Worm (Caenorhabditis elegans) whole organism, L1 larva: Measurements from ENCODE around the gene golg-4.

Experiments
- C04F5.9 ChIP-seq: sonication (generic microtip); optimal IDR thresholded peaks from 2 replicates; lab custom pipeline; 2016; ENCODE audit warnings: missing genetic modification characterization, missing compliant biosample characterization
- C34B4.2 ChIP-seq: sonication (generic microtip); optimal IDR thresholded peaks from 2 replicates; lab custom pipeline; 2017; ENCODE audit warnings: mild to moderate bottlenecking, missing genetic modification characterization, missing compliant biosample characterization
- alr-1 ChIP-seq: fragments of 200-800 bp; sonication (Bioruptor generic); optimal IDR thresholded peaks from 2 replicates; lab custom pipeline; 2018; ENCODE audit warnings: borderline replicate concordance, mild to moderate bottlenecking, missing genetic modification characterization, missing compliant biosample characterization
- aly-2 ChIP-seq: fragments of 150-350 bp; optimal IDR thresholded peaks from 2 replicates; lab custom pipeline; 2014; ENCODE audit warnings: missing biosample characterization, missing genetic modification characterization
- ceh-63 ChIP-seq: fragments of 200-800 bp; sonication (Bioruptor generic); optimal IDR thresholded peaks from 2 replicates; lab custom pipeline; 2018; ENCODE audit warnings: mild to moderate bottlenecking, missing genetic modification characterization, missing compliant biosample characterization
- ceh-88 ChIP-seq: fragments of 200-800 bp; sonication (Bioruptor generic); IDR thresholded peaks from 2 replicates; pipeline ENCODE4 v1.3.6; 2022; ENCODE audit warnings: missing genetic modification characterization, missing compliant biosample characterization
- dsc-1 ChIP-seq: sonication (generic microtip); optimal IDR thresholded peaks from 2 replicates; lab custom pipeline; 2016; ENCODE audit warnings: mild to moderate bottlenecking, missing genetic modification characterization, missing compliant biosample characterization
- efl-3 ChIP-seq: fragments of 200-800 bp; sonication (Bioruptor generic); optimal IDR thresholded peaks from 2 replicates; lab custom pipeline; 2018; ENCODE audit warnings: mild to moderate bottlenecking, missing genetic modification characterization, missing compliant biosample characterization
- egl-13 ChIP-seq: sonication (generic microtip); optimal IDR thresholded peaks from 2 replicates; lab custom pipeline; 2016; ENCODE audit warnings: missing genotype, missing genetic modification reagents, missing genetic modification characterization, missing compliant biosample characterization
- elt-2 ChIP-seq: sonication (generic microtip); optimal IDR thresholded peaks from 2 replicates; lab custom pipeline; 2016; ENCODE audit warnings: missing genetic modification characterization, mild to moderate bottlenecking, inconsistent platforms, missing compliant biosample characterization, missing genetic modification reagents
- ets-5 ChIP-seq: fragments of 200-800 bp; sonication (Bioruptor generic); IDR thresholded peaks from 2 replicates; pipeline ENCODE4 v1.3.6; 2022; ENCODE audit warnings: missing genetic modification characterization, missing compliant biosample characterization
- fos-1 ChIP-seq: fragments of 150-350 bp; optimal IDR thresholded peaks from 2 replicates; lab custom pipeline; 2014; ENCODE audit warnings: missing biosample characterization, missing genetic modification characterization
- hpl-2 ChIP-seq: fragments of 150-350 bp; optimal IDR thresholded peaks from 2 replicates; lab custom pipeline; 2014; ENCODE audit warnings: missing biosample characterization, missing genetic modification reagents, missing genetic modification characterization
- isw-1 ChIP-seq: fragments of 200-800 bp; sonication (Bioruptor generic); IDR thresholded peaks from 2 replicates; pipeline ENCODE4 v1.3.6; 2022; ENCODE audit warnings: missing genetic modification characterization, missing compliant biosample characterization
- jun-1 ChIP-seq: fragments of 150-350 bp; optimal IDR thresholded peaks from 2 replicates; lab custom pipeline; 2014; ENCODE audit warnings: missing biosample characterization, missing genetic modification reagents, missing genetic modification characterization
- lin-14 ChIP-seq: fragments of 200-800 bp; sonication (Bioruptor generic); optimal IDR thresholded peaks from 2 replicates; lab custom pipeline; 2018; ENCODE audit warnings: mild to moderate bottlenecking, missing genetic modification characterization, moderate library complexity, missing compliant biosample characterization
- lin-15B ChIP-seq: fragments of 150-350 bp; sonication (generic microtip); optimal IDR thresholded peaks from 3 replicates; lab custom pipeline; 2014; ENCODE audit warnings: missing biosample characterization, missing genetic modification characterization
- lin-39 ChIP-seq: fragments of 150-350 bp; optimal IDR thresholded peaks from 2 replicates; lab custom pipeline; 2014; ENCODE audit warnings: missing biosample characterization, missing genetic modification reagents, missing genetic modification characterization
- lir-3 ChIP-seq: sonication (generic microtip); optimal IDR thresholded peaks from 2 replicates; lab custom pipeline; 2016; ENCODE audit warnings: mild to moderate bottlenecking, missing genetic modification characterization, moderate library complexity, missing compliant biosample characterization; ENCODE audit not compliant: poor library complexity
- lsy-2 ChIP-seq, 2 experiments: fragments of 150-350 bp; optimal IDR thresholded peaks; 2 replicates each; lab custom pipeline; 2014; ENCODE audit warnings: missing biosample characterization in 2 of 2, missing genetic modification characterization in 2 of 2
- mab-9 ChIP-seq: fragments of 200-800 bp; sonication (Bioruptor generic); IDR thresholded peaks from 2 replicates; pipeline ENCODE4 v1.3.6; 2022; ENCODE audit warnings: missing genetic modification reagents, missing genetic modification characterization, missing compliant biosample characterization
- mef-2 ChIP-seq: fragments of 150-350 bp; optimal IDR thresholded peaks from 2 replicates; lab custom pipeline; 2014; ENCODE audit warnings: missing biosample characterization, missing genetic modification characterization
- mep-1 ChIP-seq: fragments of 150-350 bp; optimal IDR thresholded peaks from 2 replicates; lab custom pipeline; 2014; ENCODE audit warnings: missing biosample characterization, missing genetic modification characterization
- nhr-12 ChIP-seq: sonication (generic microtip); optimal IDR thresholded peaks from 2 replicates; lab custom pipeline; 2017; ENCODE audit warnings: missing biosample characterization, missing genetic modification characterization
- nhr-19 ChIP-seq: fragments of 200-800 bp; sonication (Bioruptor generic); conservative IDR thresholded peaks from 2 replicates; pipeline ENCODE4 v1.3.6; 2022; ENCODE audit warnings: missing genetic modification characterization, missing compliant biosample characterization
- nhr-237 ChIP-seq: fragments of 150-350 bp; optimal IDR thresholded peaks from 2 replicates; lab custom pipeline; 2014; ENCODE audit warnings: missing biosample characterization, missing genetic modification characterization
- nhr-28 ChIP-seq: fragments of 150-350 bp; optimal IDR thresholded peaks from 2 replicates; lab custom pipeline; 2014; ENCODE audit warnings: missing biosample characterization, missing genetic modification characterization
- nhr-47 ChIP-seq: sonication (generic microtip); optimal IDR thresholded peaks from 2 replicates; lab custom pipeline; 2016; ENCODE audit warnings: mild to moderate bottlenecking, missing genetic modification characterization, moderate library complexity, missing compliant biosample characterization
- nhr-76 ChIP-seq: sonication (generic microtip); optimal IDR thresholded peaks from 2 replicates; lab custom pipeline; 2017; ENCODE audit warnings: missing biosample characterization, missing genetic modification characterization
- nhr-77 ChIP-seq: fragments of 150-350 bp; optimal IDR thresholded peaks from 2 replicates; lab custom pipeline; 2014; ENCODE audit warnings: missing biosample characterization, missing genetic modification characterization
- nhr-85 ChIP-seq: sonication (generic microtip); peaks from one replicate; lab custom pipeline; 2016; ENCODE audit warnings: missing genetic modification characterization, inconsistent platforms, missing compliant biosample characterization
- pax-3 ChIP-seq: fragments of 200-800 bp; sonication (Bioruptor generic); optimal IDR thresholded peaks from 2 replicates; lab custom pipeline; 2018; ENCODE audit warnings: mild to moderate bottlenecking, missing genetic modification characterization, moderate library complexity, missing compliant biosample characterization
- rnt-1 ChIP-seq: sonication (generic microtip); optimal IDR thresholded peaks from 2 replicates; lab custom pipeline; 2016; ENCODE audit warnings: mild to moderate bottlenecking, missing genetic modification characterization, moderate library complexity, missing compliant biosample characterization
- skn-1 ChIP-seq: fragments of 150-350 bp; optimal IDR thresholded peaks from 2 replicates; lab custom pipeline; 2014; ENCODE audit warnings: missing biosample characterization, missing genetic modification characterization
- snpc-4 ChIP-seq: fragments of 150-350 bp; optimal IDR thresholded peaks from 2 replicates; lab custom pipeline; 2014; ENCODE audit warnings: missing biosample characterization, missing genetic modification characterization
- snu-23 ChIP-seq: sonication (generic microtip); optimal IDR thresholded peaks from 2 replicates; lab custom pipeline; 2016; ENCODE audit warnings: missing genetic modification characterization, missing compliant biosample characterization
- sox-4 ChIP-seq: sonication (generic microtip); optimal IDR thresholded peaks from 2 replicates; lab custom pipeline; 2016; ENCODE audit warnings: missing genetic modification characterization, missing compliant biosample characterization
- sptf-1 ChIP-seq: fragments of 150-350 bp; optimal IDR thresholded peaks from 2 replicates; lab custom pipeline; 2014; ENCODE audit warnings: missing biosample characterization, missing genetic modification characterization
- tlp-1 ChIP-seq: fragments of 150-350 bp; optimal IDR thresholded peaks from 2 replicates; lab custom pipeline; 2014; ENCODE audit warnings: missing biosample characterization, missing genetic modification characterization
- unc-130 ChIP-seq: fragments of 150-350 bp; optimal IDR thresholded peaks from 2 replicates; lab custom pipeline; 2017; ENCODE audit warnings: missing biosample characterization, missing genetic modification characterization, inconsistent platforms
- unc-30 ChIP-seq: sonication (generic microtip); optimal IDR thresholded peaks from 2 replicates; lab custom pipeline; 2017; ENCODE audit warnings: missing biosample characterization, missing genetic modification characterization
- unc-62 ChIP-seq: fragments of 150-350 bp; optimal IDR thresholded peaks from 2 replicates; lab custom pipeline; 2014; ENCODE audit warnings: missing biosample characterization, missing genetic modification reagents, missing genetic modification characterization
- vab-15 ChIP-seq: sonication (generic microtip); optimal IDR thresholded peaks from 2 replicates; lab custom pipeline; 2017; ENCODE audit warnings: missing genotype, mild to moderate bottlenecking, missing genetic modification characterization, missing compliant biosample characterization
- zag-1 ChIP-seq: fragments of 150-350 bp; optimal IDR thresholded peaks from 2 replicates; lab custom pipeline; 2014; ENCODE audit warnings: missing biosample characterization, missing genetic modification characterization
- zip-4 ChIP-seq: fragments of 200-800 bp; sonication (Bioruptor generic); optimal IDR thresholded peaks from 2 replicates; lab custom pipeline; 2018; ENCODE audit warnings: mild to moderate bottlenecking, missing genetic modification characterization, moderate library complexity, missing compliant biosample characterization
- ztf-11 ChIP-seq, 2 experiments: sonication (generic microtip); optimal IDR thresholded peaks; 2 replicates each; lab custom pipeline; 2016 to 2017; ENCODE audit warnings: missing genetic modification characterization in 2 of 2, missing biosample characterization in 1 of 2, missing compliant biosample characterization in 1 of 2

The golg-4 gene

ce11 chrIII:3471403-3472053 lies 66.2 kb downstream of the golg-4 start, which contains the start of gene rsu-1 (continued):
- TF ChIP-seq nhr-28 (tag; lab: Kevin White, UChicago) (no peak), snpc-4 (tag; lab: Kevin White, UChicago) (no peak), mep-1 (tag; lab: Kevin White, UChicago) (peak; percentile 71), egl-13 (tag; lab: Kevin White, UChicago) (no peak), nhr-77 (tag; lab: Kevin White, UChicago) (peak; percentile 54), ceh-88 (GFP tag; lab: Robert Waterston, UW) (no peak), jun-1 (peak; percentile 53), alr-1 (tag; lab: Kevin White, UChicago) (no peak), efl-3 (GFP tag; lab: Kevin White, UChicago) (no peak), ets-5 (GFP tag; lab: Robert Waterston, UW) (no peak), ztf-11 (tag; optimal IDR thresholded peaks at IDR 0.05; lab: Kevin White, UChicago) (peak in 1 of 2 experiments; percentile 49), dsc-1 (peak; percentile 47), lir-3 (tag; lab: Kevin White, UChicago) (no peak), skn-1 (no peak), lin-15B (no peak), lin-39 (no peak), C34B4.2 (tag; lab: Kevin White, UChicago) (no peak), pax-3 (no peak), zip-4 (GFP tag; lab: Kevin White, UChicago) (no peak), hpl-2 (no peak), zag-1 (no peak), unc-62 (GFP tag; lab: Kevin White, UChicago) (no peak), lin-14 (GFP tag; lab: Kevin White, UChicago) (peak; percentile 86), vab-15 (tag; lab: Kevin White, UChicago) (no peak), unc-130 (tag; lab: Kevin White, UChicago) (no peak), ceh-63 (GFP tag; lab: Kevin White, UChicago) (no peak), unc-30 (tag; lab: Kevin White, UChicago) (no peak), nhr-12 (tag; lab: Kevin White, UChicago) (no peak), aly-2 (no peak), tlp-1 (tag; lab: Kevin White, UChicago) (no peak), C04F5.9 (no peak), nhr-237 (no peak), snu-23 (GFP tag; lab: Kevin White, UChicago) (peak; percentile 83), lsy-2 (tag; optimal IDR thresholded peaks at IDR 0.05; lab: Kevin White, UChicago) (peak; percentile 66 to 75), mef-2 (tag; lab: Kevin White, UChicago) (no peak), nhr-76 (no peak), isw-1 (GFP tag; lab: Robert Waterston, UW) (no peak), sox-4 (tag; lab: Kevin White, UChicago) (no peak), nhr-85 (tag; lab: Kevin White, UChicago) (peak; percentile 46), rnt-1 (tag; lab: Kevin White, UChicago) (peak; percentile 68), elt-2 (tag; lab: Kevin White, UChicago) (no peak), mab-9 (no peak), nhr-47 (tag; lab: Kevin White, UChicago) (peak; percentile 57), fos-1 (peak; percentile 11), nhr-19 (peak; percentile 61), sptf-1 (no peak)
